Fruit fly (Drosophila melanogaster): ENCODE measurements around the gene eIF2A.

The eIF2A gene

DNA sequence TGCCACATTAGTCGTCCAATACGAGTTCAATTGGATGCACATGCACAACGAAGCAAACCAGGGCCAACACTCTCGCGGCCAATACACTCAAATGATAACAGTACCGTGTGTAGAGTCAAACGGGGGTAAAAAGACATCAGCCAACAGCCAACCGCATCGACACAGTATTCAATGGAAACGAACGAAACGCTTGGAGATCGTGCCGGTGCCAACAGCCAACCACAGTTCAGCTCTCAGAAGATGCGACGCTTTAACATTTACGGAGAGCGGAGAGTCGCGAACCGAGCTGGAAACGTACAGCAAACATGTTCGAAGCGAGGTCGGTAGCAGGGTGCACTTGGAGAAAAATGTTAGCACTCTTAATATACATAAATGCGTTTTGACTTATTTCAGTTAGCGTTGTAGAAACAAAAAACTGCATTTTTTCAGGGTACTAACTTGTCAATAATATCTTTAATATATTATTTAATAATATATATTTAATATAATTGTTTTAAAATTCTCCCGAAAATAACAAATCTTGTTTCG, 16.5 kb upstream of the eIF2A start:
- TF ChIP-seq fd85E (GFP tag; optimal IDR thresholded peaks at IDR 0.05) (no peak), acj6 (GFP tag; optimal IDR thresholded peaks at IDR 0.05) (peak; percentile 73), Eip75B (GFP tag; optimal IDR thresholded peaks at IDR 0.05) (peak; percentile 22), CG3919 (GFP tag; optimal IDR thresholded peaks at IDR 0.05) (peak; percentile 67), Hr39 (GFP tag; optimal IDR thresholded peaks at IDR 0.05) (peak; percentile 33), CG34406 (GFP tag; optimal IDR thresholded peaks at IDR 0.05) (peak; percentile 74), Eip78C (GFP tag) (peak; percentile 68), CG11762 (GFP tag; optimal IDR thresholded peaks at IDR 0.05; ENCODE audit: insufficient read depth) (peak; percentile 16), Sox15 (GFP tag; optimal IDR thresholded peaks at IDR 0.05) (peak; percentile 18), pdm3 (GFP tag; optimal IDR thresholded peaks at IDR 0.05) (peak; percentile 36), fd59A (GFP tag; optimal IDR thresholded peaks at IDR 0.05) (peak; percentile 22), fkh (GFP tag; optimal IDR thresholded peaks at IDR 0.05) (no peak), Ets21C (GFP tag; optimal IDR thresholded peaks at IDR 0.05) (no peak), CG31627 (GFP tag; optimal IDR thresholded peaks at IDR 0.05) (peak; percentile 23), CG1621 (tag; optimal IDR thresholded peaks at IDR 0.05) (peak; percentile 28), CG6163 (GFP tag; IDR thresholded peaks at IDR 0.05) (peak; percentile 88), CG10669 (GFP tag; optimal IDR thresholded peaks at IDR 0.05) (peak; percentile 51), lz (GFP tag; optimal IDR thresholded peaks at IDR 0.05) (peak; percentile 52), CG3032 (tag; optimal IDR thresholded peaks at IDR 0.05) (peak; percentile 77), esn (GFP tag; optimal IDR thresholded peaks at IDR 0.05) (peak; percentile 55), Sox102F (GFP tag; optimal IDR thresholded peaks at IDR 0.05) (peak; percentile 40), Ets96B (tag; optimal IDR thresholded peaks at IDR 0.05) (peak; percentile 76), CG6854 (GFP tag; optimal IDR thresholded peaks at IDR 0.05) (no peak), Smox (GFP tag; optimal IDR thresholded peaks at IDR 0.05) (peak; percentile 36), achi (GFP tag; optimal IDR thresholded peaks at IDR 0.05) (peak; percentile 72), Lpt (GFP tag; optimal IDR thresholded peaks at IDR 0.05) (peak; percentile 55), Eip93F (GFP tag; optimal IDR thresholded peaks at IDR 0.05) (no peak), CG9139 (GFP tag; optimal IDR thresholded peaks at IDR 0.05) (no peak), Met (GFP tag; optimal IDR thresholded peaks at IDR 0.05) (peak; percentile 49), ss (GFP tag; optimal IDR thresholded peaks at IDR 0.05) (peak in 1 of 2 experiments; percentile 66), net (GFP tag; optimal IDR thresholded peaks at IDR 0.05) (peak; percentile 58), svp (GFP tag) (peak; percentile 65), dsx (GFP tag; optimal IDR thresholded peaks at IDR 0.05; ENCODE audit: poor library complexity, severe bottlenecking) (peak; percentile 61), CG32006 (GFP tag; optimal IDR thresholded peaks at IDR 0.05) (peak; percentile 81), CG11902 (GFP tag; optimal IDR thresholded peaks at IDR 0.05) (peak; percentile 19), CG11294 (GFP tag; IDR thresholded peaks at IDR 0.05) (peak; percentile 36; the same call in 1 of the 2 replicates), CG6792 (GFP tag; optimal IDR thresholded peaks at IDR 0.05) (peak; percentile 52), CG8632 (GFP tag; optimal IDR thresholded peaks at IDR 0.05) (peak; percentile 66), salr (GFP tag; optimal IDR thresholded peaks at IDR 0.05) (peak in 1 of 2 experiments; percentile 25), CG4318 (GFP tag; optimal IDR thresholded peaks at IDR 0.05) (peak; percentile 53), CG8119 (GFP tag; IDR thresholded peaks at IDR 0.05) (peak; percentile 89), CG16779 (tag; optimal IDR thresholded peaks at IDR 0.05) (peak; percentile 46), cyc (GFP tag; optimal IDR thresholded peaks at IDR 0.05) (peak; percentile 46), CG8319 (GFP tag; optimal IDR thresholded peaks at IDR 0.05) (no peak), eg (GFP tag; IDR thresholded peaks at IDR 0.05) (peak; percentile 95), Hr38 (GFP tag; optimal IDR thresholded peaks at IDR 0.05) (no peak), CG6276 (GFP tag; optimal IDR thresholded peaks at IDR 0.05) (peak; percentile 51), CG6808 (GFP tag; optimal IDR thresholded peaks at IDR 0.05) (peak; percentile 52), CG7368 (GFP tag; optimal IDR thresholded peaks at IDR 0.05) (no peak), topi (GFP tag; optimal IDR thresholded peaks at IDR 0.05) (peak; percentile 45), dac (GFP tag; optimal IDR thresholded peaks at IDR 0.05) (peak; percentile 36), Sox14 (GFP tag; optimal IDR thresholded peaks at IDR 0.05) (peak; percentile 47)

Measured in whole organism, prepupa.